Fruit fly (Drosophila melanogaster): ENCODE results near the gene RanGAP.
A peak's percentile ranks its signal among the peaks of the same experiment; 100 is the strongest.

The RanGAP gene

dm6 chr2L:19416602-19417497, 24.9 kb upstream of the RanGAP start, which contains the start of gene Lectin-galC1:
Gene Lectin-galC1, plus strand, starts transcription at chr2L:19417447.
- peak; percentile 11 for TF ChIP-seq fru (GFP tag; optimal IDR thresholded peaks at IDR 0.05)
- peak; percentile 10 for TF ChIP-seq Vsx2 (GFP tag; optimal IDR thresholded peaks at IDR 0.05; ENCODE audit: partially characterized antibody)
- peak; percentile 77 for TF ChIP-seq N (GFP tag; optimal IDR thresholded peaks at IDR 0.05)
- TF ChIP-seq Hr78 (GFP tag; optimal IDR thresholded peaks at IDR 0.05): no peak
- TF ChIP-seq h (GFP tag; optimal IDR thresholded peaks at IDR 0.05): peak; percentile 15
- no peak for TF ChIP-seq usp (GFP tag; optimal IDR thresholded peaks at IDR 0.05)
- peak; percentile 5 for TF ChIP-seq ey (GFP tag; optimal IDR thresholded peaks at IDR 0.05)
- peak in 1 of 2 experiments; percentile 25 for TF ChIP-seq foxo (GFP tag; optimal IDR thresholded peaks at IDR 0.05)
- TF ChIP-seq Hnf4 (GFP tag; optimal IDR thresholded peaks at IDR 0.05): no peak
- TF ChIP-seq sv (GFP tag; optimal IDR thresholded peaks at IDR 0.05): peak; percentile 84
- TF ChIP-seq Myc (optimal IDR thresholded peaks at IDR 0.05): peak; percentile 75

- TF ChIP-seq woc (GFP tag; optimal IDR thresholded peaks at IDR 0.05): no peak
- no peak for TF ChIP-seq sv (GFP tag; optimal IDR thresholded peaks at IDR 0.05)
- no peak for TF ChIP-seq Dif (GFP tag; optimal IDR thresholded peaks at IDR 0.05; ENCODE audit: partially characterized antibody)
- TF ChIP-seq N (GFP tag; optimal IDR thresholded peaks at IDR 0.05): no peak
- TF ChIP-seq jim (GFP tag; optimal IDR thresholded peaks at IDR 0.05): no peak
- TF ChIP-seq Mio (GFP tag; optimal IDR thresholded peaks at IDR 0.05): no peak
- no peak for TF ChIP-seq Myc (optimal IDR thresholded peaks at IDR 0.05)
- no peak for TF ChIP-seq h (GFP tag; optimal IDR thresholded peaks at IDR 0.05)
- TF ChIP-seq rgr (GFP tag; optimal IDR thresholded peaks at IDR 0.05): no peak
- TF ChIP-seq fru (GFP tag; optimal IDR thresholded peaks at IDR 0.05): no peak
Observed at dm6 chr2L:19418017-19418416, 23.7 kb upstream of the RanGAP start, which contains the start of gene lectin-37Da. Gene lectin-37Da, plus strand, starts transcription at chr2L:19418317.

- no peak for TF ChIP-seq Dfd (GFP tag; optimal IDR thresholded peaks at IDR 0.05)
- TF ChIP-seq ey (GFP tag; optimal IDR thresholded peaks at IDR 0.05): no peak
- TF ChIP-seq sv (GFP tag; optimal IDR thresholded peaks at IDR 0.05): no peak
- TF ChIP-seq dmrt93B (GFP tag; optimal IDR thresholded peaks at IDR 0.05): no peak
- TF ChIP-seq Rel (GFP tag; optimal IDR thresholded peaks at IDR 0.05): no peak
- TF ChIP-seq Rel (tag; optimal IDR thresholded peaks at IDR 0.05): no peak
- TF ChIP-seq CG32264 (GFP tag; optimal IDR thresholded peaks at IDR 0.05): no peak
- no peak for TF ChIP-seq usp (GFP tag; optimal IDR thresholded peaks at IDR 0.05)
- no peak for TF ChIP-seq HLH106 (tag; optimal IDR thresholded peaks at IDR 0.05)
- no peak for TF ChIP-seq GATAd (GFP tag; optimal IDR thresholded peaks at IDR 0.05)
Observed at dm6 chr2L:19418872-19419271, 22.9 kb upstream of the RanGAP start, which contains the start of gene lectin-37Db. Gene lectin-37Db, plus strand, starts transcription at chr2L:19419075.

dm6 chr2L:19421573-19421972, 20.2 kb upstream of the RanGAP start:
- no peak for TF ChIP-seq Jra (GFP tag; optimal IDR thresholded peaks at IDR 0.05)

- TF ChIP-seq psq (GFP tag; optimal IDR thresholded peaks at IDR 0.05): no peak
- TF ChIP-seq usp (GFP tag; optimal IDR thresholded peaks at IDR 0.05): no peak
- no peak for TF ChIP-seq rgr (GFP tag; optimal IDR thresholded peaks at IDR 0.05)
- no peak for TF ChIP-seq N (GFP tag; optimal IDR thresholded peaks at IDR 0.05)
- no peak for TF ChIP-seq Myc (optimal IDR thresholded peaks at IDR 0.05)
- TF ChIP-seq dl (GFP tag; optimal IDR thresholded peaks at IDR 0.05; ENCODE audit: insufficient read depth in 1 of 2, partially characterized antibody in 2 of 2): no peak
- no peak for TF ChIP-seq jim (GFP tag; optimal IDR thresholded peaks at IDR 0.05)
Observed at dm6 chr2L:19422642-19423041, 19.1 kb upstream of the RanGAP start.

dm6 chr2L:19423467-19424122, 18.2 kb upstream of the RanGAP start, which contains the start of the genes Alp12 and CG13085:
Gene Alp12, plus strand, starts transcription at chr2L:19424050.
Gene CG13085, plus strand, starts transcription at chr2L:19424050.
- no peak for TF ChIP-seq N (GFP tag; optimal IDR thresholded peaks at IDR 0.05)
- peak; percentile 92 for TF ChIP-seq br (GFP tag; optimal IDR thresholded peaks at IDR 0.05)
- no peak for TF ChIP-seq Dfd (GFP tag; optimal IDR thresholded peaks at IDR 0.05)
- TF ChIP-seq psq (GFP tag; optimal IDR thresholded peaks at IDR 0.05): peak; percentile 90
- TF ChIP-seq Sp1 (GFP tag; optimal IDR thresholded peaks at IDR 0.05): peak; percentile 96
- no peak for TF ChIP-seq usp (GFP tag; optimal IDR thresholded peaks at IDR 0.05)
- TF ChIP-seq CG32264 (GFP tag; optimal IDR thresholded peaks at IDR 0.05): peak; percentile 65
- peak; percentile 81 for TF ChIP-seq CG9705 (GFP tag; optimal IDR thresholded peaks at IDR 0.05)
- TF ChIP-seq brk (GFP tag; optimal IDR thresholded peaks at IDR 0.05): peak; percentile 83
- peak; percentile 87 for TF ChIP-seq Hr83 (GFP tag; optimal IDR thresholded peaks at IDR 0.05; ENCODE audit: poor library complexity, severe bottlenecking)
- peak; percentile 62 for TF ChIP-seq dsf (GFP tag; optimal IDR thresholded peaks at IDR 0.05; ENCODE audit: borderline replicate concordance)
- TF ChIP-seq pan (optimal IDR thresholded peaks at IDR 0.05): no peak
- peak; percentile 94 for TF ChIP-seq OdsH (GFP tag; optimal IDR thresholded peaks at IDR 0.05)
- TF ChIP-seq foxo (GFP tag; optimal IDR thresholded peaks at IDR 0.05): peak; percentile 29 to 94
- TF ChIP-seq Jra (GFP tag; optimal IDR thresholded peaks at IDR 0.05): peak; percentile 73
- peak; percentile 97 for TF ChIP-seq sv (GFP tag; optimal IDR thresholded peaks at IDR 0.05)
- no peak for TF ChIP-seq CrebA (GFP tag; optimal IDR thresholded peaks at IDR 0.05; ENCODE audit: borderline replicate concordance)
- no peak for TF ChIP-seq Myc (optimal IDR thresholded peaks at IDR 0.05)
- peak; percentile 89 to 97 for TF ChIP-seq dl (GFP tag; optimal IDR thresholded peaks at IDR 0.05; ENCODE audit: insufficient read depth in 1 of 2, partially characterized antibody in 2 of 2)
- peak; percentile 98 for TF ChIP-seq Dif (GFP tag; optimal IDR thresholded peaks at IDR 0.05; ENCODE audit: partially characterized antibody)
- TF ChIP-seq woc (GFP tag; optimal IDR thresholded peaks at IDR 0.05): peak; percentile 73
